Fruit fly (Drosophila melanogaster): ENCODE data around the gene CG9018.

- TF ChIP-seq CG8478 (optimal IDR thresholded peaks at IDR 0.05) (no peak), CTCF (optimal IDR thresholded peaks at IDR 0.05) (no peak)
These were observed 20.6 kb upstream of the CG9018 start, which contains the start of the genes CG1275 and Elp5 for dm6 chr3L:2257412-2257862.
